Worm (Caenorhabditis elegans) whole organism, L1 larva: Measurements from ENCODE around the gene sri-48.

ENCODE experiments used
- C16A3.4 ChIP-seq: fragments of 150-350 bp; optimal IDR thresholded peaks from 2 replicates; lab custom pipeline; 2014; ENCODE audit warnings: missing biosample characterization, missing genetic modification characterization
- elt-2 ChIP-seq: sonication (generic microtip); optimal IDR thresholded peaks from 2 replicates; lab custom pipeline; 2016; ENCODE audit warnings: missing genetic modification characterization, mild to moderate bottlenecking, inconsistent platforms, missing compliant biosample characterization, missing genetic modification reagents
- fos-1 ChIP-seq: fragments of 150-350 bp; optimal IDR thresholded peaks from 2 replicates; lab custom pipeline; 2014; ENCODE audit warnings: missing biosample characterization, missing genetic modification characterization
- jun-1 ChIP-seq: fragments of 150-350 bp; optimal IDR thresholded peaks from 2 replicates; lab custom pipeline; 2014; ENCODE audit warnings: missing biosample characterization, missing genetic modification reagents, missing genetic modification characterization
- lin-13 ChIP-seq: fragments of 150-350 bp; optimal IDR thresholded peaks from 2 replicates; lab custom pipeline; 2014; ENCODE audit warnings: missing biosample characterization, missing genetic modification reagents, missing genetic modification characterization
- lsy-2 ChIP-seq, 2 experiments: fragments of 150-350 bp; optimal IDR thresholded peaks; 2 replicates each; lab custom pipeline; 2014; ENCODE audit warnings: missing biosample characterization in 2 of 2, missing genetic modification characterization in 2 of 2
- nhr-11 ChIP-seq: fragments of 150-350 bp; optimal IDR thresholded peaks from 2 replicates; lab custom pipeline; 2014; ENCODE audit warnings: missing biosample characterization, missing genetic modification characterization
- nhr-28 ChIP-seq: fragments of 150-350 bp; optimal IDR thresholded peaks from 2 replicates; lab custom pipeline; 2014; ENCODE audit warnings: missing biosample characterization, missing genetic modification characterization
- snu-23 ChIP-seq: sonication (generic microtip); optimal IDR thresholded peaks from 2 replicates; lab custom pipeline; 2016; ENCODE audit warnings: missing genetic modification characterization, missing compliant biosample characterization
- unc-62 ChIP-seq: fragments of 150-350 bp; optimal IDR thresholded peaks from 2 replicates; lab custom pipeline; 2014; ENCODE audit warnings: missing biosample characterization, missing genetic modification reagents, missing genetic modification characterization

DNA sequence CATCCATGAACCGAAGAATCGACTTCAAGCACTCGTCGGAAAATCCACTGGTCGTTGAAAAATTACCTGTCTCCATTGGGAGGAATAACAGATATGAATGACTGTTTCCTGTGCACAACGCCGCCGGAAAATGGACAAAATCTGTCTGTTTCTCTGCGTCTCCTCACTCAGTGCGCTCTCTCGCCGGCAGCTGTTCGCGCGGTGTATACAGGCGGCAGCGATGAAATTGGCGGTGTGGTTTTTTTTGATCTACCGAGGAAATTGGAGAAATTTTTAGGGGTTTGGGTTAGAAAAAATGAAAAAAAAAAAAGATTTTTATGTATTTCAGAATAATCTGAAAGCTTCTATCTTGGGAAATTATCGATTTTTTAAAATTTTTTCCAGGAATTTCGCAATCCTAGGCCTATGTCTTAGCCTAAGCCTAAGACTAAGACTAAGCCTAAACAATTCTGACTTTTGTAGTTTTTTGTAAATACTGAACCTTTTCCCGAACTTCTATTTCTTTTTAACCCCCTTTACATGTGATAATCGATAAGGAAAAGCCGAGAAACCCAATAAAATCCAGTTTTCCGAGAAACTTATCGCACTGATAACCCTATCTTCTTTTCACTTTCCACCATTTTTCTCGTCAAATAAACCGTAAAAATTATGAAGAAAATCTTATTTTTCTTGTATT lies 47.0 kb upstream of the sri-48 start, which contains the start of the genes fbxc-50 and C17F4.2:
- TF ChIP-seq unc-62 (GFP tag; lab: Kevin White, UChicago) = no peak
- TF ChIP-seq lin-13 (GFP tag; lab: Kevin White, UChicago) = no peak
- TF ChIP-seq nhr-11 (tag; lab: Kevin White, UChicago) = no peak
- TF ChIP-seq jun-1 (tag; lab: Kevin White, UChicago) = no peak
- TF ChIP-seq snu-23 = no peak
- no peak for TF ChIP-seq fos-1
- TF ChIP-seq lsy-2 (tag; optimal IDR thresholded peaks at IDR 0.05; lab: Kevin White, UChicago) = no peak
- TF ChIP-seq C16A3.4 (tag; lab: Kevin White, UChicago) = no peak
- TF ChIP-seq elt-2 = no peak
- no peak for TF ChIP-seq nhr-28 (tag; lab: Kevin White, UChicago)
